Fruit fly (Drosophila melanogaster) whole organism, embryonic: Measurements from ENCODE around the gene CG7149.
A peak's percentile ranks its signal among the peaks of the same experiment; 100 is the strongest.

Source experiments
- Atf6 ChIP-seq: fragments of 200-800 bp; sonication (Bioruptor generic); IDR thresholded peaks from 2 replicates; pipeline ENCODE4 v1.3.6; 2022; ENCODE audit warnings: missing biosample characterization, missing genetic modification characterization
- B-H1 ChIP-seq: fragments of 200-800 bp; sonication (Bioruptor generic); IDR thresholded peaks from 3 replicates; pipeline ENCODE4 v1.3.6; 2022; ENCODE audit warnings: missing biosample characterization, missing genetic modification characterization
- CG10147 ChIP-seq: fragments of 200-800 bp; sonication (Bioruptor generic); optimal IDR thresholded peaks from 2 replicates; lab custom pipeline; 2019; ENCODE audit warnings: missing biosample characterization, mild to moderate bottlenecking, missing genetic modification characterization, moderate library complexity
- CG10565 ChIP-seq: fragments of 200-800 bp; sonication (Bioruptor generic); optimal IDR thresholded peaks from 3 replicates; lab custom pipeline; 2016; ENCODE audit warnings: missing biosample characterization, mild to moderate bottlenecking, missing genetic modification characterization
- CG12659 ChIP-seq: fragments of 200-800 bp; sonication (Bioruptor generic); optimal IDR thresholded peaks from 3 replicates; lab custom pipeline; 2017; ENCODE audit warnings: mild to moderate bottlenecking, missing biosample characterization, missing genetic modification reagents, missing genetic modification characterization
- CG12769 ChIP-seq: fragments of 200-800 bp; sonication (Bioruptor generic); optimal IDR thresholded peaks from 2 replicates; lab custom pipeline; 2019; ENCODE audit warnings: missing biosample characterization, mild to moderate bottlenecking, missing genetic modification characterization, moderate library complexity
- CG13775 ChIP-seq: fragments of 200-800 bp; sonication (Bioruptor generic); optimal IDR thresholded peaks from 3 replicates; lab custom pipeline; 2017; ENCODE audit warnings: missing biosample characterization, mild to moderate bottlenecking, missing genetic modification characterization
- CG14441 ChIP-seq: fragments of 200-800 bp; sonication (Bioruptor generic); IDR thresholded peaks from 2 replicates; pipeline ENCODE4 v1.3.6; 2022; ENCODE audit warnings: missing biosample characterization, missing genetic modification characterization
- CG1832 ChIP-seq: fragments of 200-800 bp; sonication (Bioruptor generic); optimal IDR thresholded peaks from 2 replicates; lab custom pipeline; 2017; ENCODE audit warnings: missing biosample characterization, mild to moderate bottlenecking, missing genetic modification characterization, inconsistent platforms
- CG2116 ChIP-seq: fragments of 200-800 bp; sonication (Bioruptor generic); optimal IDR thresholded peaks from 3 replicates; lab custom pipeline; 2018; ENCODE audit warnings: missing biosample characterization, mild to moderate bottlenecking, missing genetic modification characterization
- CG30020 ChIP-seq: fragments of 200-800 bp; optimal IDR thresholded peaks from 2 replicates; lab custom pipeline; 2019; ENCODE audit warnings: missing biosample characterization, mild to moderate bottlenecking, missing genetic modification characterization, moderate library complexity
- CG32767 ChIP-seq: fragments of 200-800 bp; sonication (Bioruptor generic); IDR thresholded peaks from 2 replicates; pipeline ENCODE4 v1.3.6; 2022; ENCODE audit warnings: missing biosample characterization, missing genetic modification characterization
- CG3281 ChIP-seq: fragments of 200-800 bp; sonication (Bioruptor generic); optimal IDR thresholded peaks from 3 replicates; lab custom pipeline; 2017; ENCODE audit warnings: missing biosample characterization, mild to moderate bottlenecking, missing genetic modification characterization
- CG5953 ChIP-seq: fragments of 200-800 bp; sonication (Bioruptor generic); IDR thresholded peaks from 2 replicates; pipeline ENCODE4 v1.3.6; 2022; ENCODE audit warnings: missing biosample characterization, missing genetic modification characterization
- CG6683 ChIP-seq: fragments of 200-800 bp; sonication (Bioruptor generic); optimal IDR thresholded peaks from 2 replicates; lab custom pipeline; 2017; ENCODE audit warnings: missing biosample characterization, mild to moderate bottlenecking, missing genetic modification characterization, missing genetic modification reagents
- CG6689 ChIP-seq: fragments of 200-800 bp; sonication (Bioruptor generic); IDR thresholded peaks from 2 replicates; pipeline ENCODE4 v1.3.6; 2022; ENCODE audit warnings: missing biosample characterization, missing genetic modification characterization
- CG6854 ChIP-seq: fragments of 200-800 bp; sonication (Bioruptor generic); optimal IDR thresholded peaks from 3 replicates; lab custom pipeline; 2017; ENCODE audit warnings: missing biosample characterization, mild to moderate bottlenecking, missing genetic modification characterization
- CG9727 ChIP-seq: fragments of 200-800 bp; sonication (Bioruptor generic); optimal IDR thresholded peaks from 3 replicates; lab custom pipeline; 2017; ENCODE audit warnings: missing biosample characterization, mild to moderate bottlenecking, missing genetic modification characterization
- Dip2 ChIP-seq: fragments of 200-800 bp; sonication (Bioruptor generic); IDR thresholded peaks from 2 replicates; pipeline ENCODE4 v1.3.6; 2022; ENCODE audit warnings: missing biosample characterization, missing genetic modification characterization
- Dll ChIP-seq: fragments of 200-800 bp; sonication (Bioruptor generic); IDR thresholded peaks from 4 replicates; pipeline ENCODE4 v1.3.6; 2022; ENCODE audit warnings: missing biosample characterization, missing genetic modification characterization; ENCODE audit not compliant: partially characterized antibody
- Hand ChIP-seq: fragments of 200-800 bp; sonication (Bioruptor generic); optimal IDR thresholded peaks from 2 replicates; lab custom pipeline; 2017; ENCODE audit warnings: mild to moderate bottlenecking, missing biosample characterization, missing genetic modification reagents, missing genetic modification characterization
- Hmx ChIP-seq: fragments of 200-800 bp; sonication (Bioruptor generic); optimal IDR thresholded peaks from 2 replicates; lab custom pipeline; 2016; ENCODE audit warnings: missing biosample characterization, missing genetic modification characterization
- Hsf ChIP-seq: fragments of 200-800 bp; sonication (Bioruptor generic); optimal IDR thresholded peaks from 3 replicates; lab custom pipeline; 2016; ENCODE audit warnings: missing biosample characterization, missing genetic modification characterization
- Mad ChIP-seq: fragments of 200-800 bp; sonication (Bioruptor generic); optimal IDR thresholded peaks from 2 replicates; lab custom pipeline; 2016; ENCODE audit warnings: missing biosample characterization, missing genetic modification characterization
- NFAT ChIP-seq: fragments of 200-800 bp; sonication (Bioruptor generic); IDR thresholded peaks from 2 replicates; pipeline ENCODE4 v1.3.6; 2022; ENCODE audit warnings: missing biosample characterization, missing genetic modification characterization
- Neu2 ChIP-seq: fragments of 200-800 bp; sonication (Bioruptor generic); optimal IDR thresholded peaks from 3 replicates; lab custom pipeline; 2016; ENCODE audit warnings: missing biosample characterization, missing genetic modification characterization, borderline replicate concordance
- Nf-YC ChIP-seq: fragments of 200-800 bp; optimal IDR thresholded peaks from 3 replicates; lab custom pipeline; 2019; ENCODE audit warnings: missing biosample characterization, mild to moderate bottlenecking, missing genetic modification characterization, moderate library complexity
- Oaz ChIP-seq: fragments of 200-800 bp; sonication (Bioruptor generic); IDR thresholded peaks from 2 replicates; pipeline ENCODE4 v1.3.6; 2022; ENCODE audit warnings: missing biosample characterization, missing genetic modification characterization
- Opbp ChIP-seq: fragments of 200-800 bp; sonication (Bioruptor generic); IDR thresholded peaks from 3 replicates; pipeline ENCODE4 v1.3.6; 2022; ENCODE audit warnings: missing biosample characterization, missing genetic modification characterization; ENCODE audit not compliant: partially characterized antibody
- Rfx ChIP-seq: fragments of 200-800 bp; sonication (Bioruptor generic); IDR thresholded peaks from 2 replicates; pipeline ENCODE4 v1.3.6; 2022; ENCODE audit warnings: missing biosample characterization, missing genetic modification characterization
- Scr ChIP-seq: fragments of 200-800 bp; sonication (Bioruptor generic); IDR thresholded peaks from 2 replicates; pipeline ENCODE4 v1.3.6; 2022; ENCODE audit warnings: missing biosample characterization, missing genetic modification characterization; ENCODE audit not compliant: partially characterized antibody
- Xrp1 ChIP-seq: fragments of 200-800 bp; sonication (Bioruptor generic); IDR thresholded peaks from 2 replicates; pipeline ENCODE4 v1.3.6; 2022; ENCODE audit warnings: missing biosample characterization, missing genetic modification characterization
- ara ChIP-seq: fragments of 200-800 bp; sonication (Bioruptor generic); IDR thresholded peaks from 2 replicates; pipeline ENCODE4 v1.3.6; 2022; ENCODE audit warnings: missing biosample characterization, missing genetic modification characterization
- bbx ChIP-seq: fragments of 200-800 bp; sonication (Bioruptor generic); IDR thresholded peaks from 2 replicates; pipeline ENCODE4 v1.3.6; 2022; ENCODE audit warnings: missing biosample characterization, missing genetic modification characterization; ENCODE audit not compliant: partially characterized antibody
- cato ChIP-seq: fragments of 200-800 bp; sonication (Bioruptor generic); optimal IDR thresholded peaks from 2 replicates; lab custom pipeline; 2016; ENCODE audit warnings: missing biosample characterization, missing genetic modification characterization, borderline replicate concordance
- cwo ChIP-seq: fragments of 200-800 bp; sonication (Bioruptor generic); optimal IDR thresholded peaks from 3 replicates; lab custom pipeline; 2017; ENCODE audit warnings: missing biosample characterization, missing genetic modification characterization, mild to moderate bottlenecking, moderate library complexity, missing genetic modification reagents
- danr ChIP-seq: fragments of 200-800 bp; sonication (Bioruptor generic); IDR thresholded peaks from 2 replicates; pipeline ENCODE4 v1.3.6; 2022; ENCODE audit warnings: missing biosample characterization, missing genetic modification characterization
- dimm ChIP-seq: fragments of 200-800 bp; sonication (Bioruptor generic); IDR thresholded peaks from 2 replicates; pipeline ENCODE4 v1.3.6; 2022; ENCODE audit warnings: missing biosample characterization, missing genetic modification characterization
- emc ChIP-seq: fragments of 200-800 bp; sonication (Bioruptor generic); optimal IDR thresholded peaks from 2 replicates; lab custom pipeline; 2016; ENCODE audit warnings: missing biosample characterization, missing genetic modification characterization
- ftz-f1 ChIP-seq: fragments of 200-800 bp; sonication (Bioruptor generic); optimal IDR thresholded peaks from 2 replicates; lab custom pipeline; 2016; ENCODE audit warnings: missing biosample characterization, missing genetic modification characterization
- gsb-n ChIP-seq: fragments of 200-800 bp; sonication (Bioruptor generic); optimal IDR thresholded peaks from 3 replicates; lab custom pipeline; 2018; ENCODE audit warnings: missing biosample characterization, mild to moderate bottlenecking, missing genetic modification characterization
- h ChIP-seq: fragments of >200 bp; optimal IDR thresholded peaks from 2 replicates; lab custom pipeline; 2017
- hkb ChIP-seq, 2 experiments: fragments of 200-800 bp in 1 of 2; fragments of >200 bp in 1 of 2; sonication (Bioruptor generic) in 1 of 2; IDR thresholded peaks in 1 of 2; optimal IDR thresholded peaks in 1 of 2; 2 replicates each; pipeline versions ENCODE4 v1.3.6 to Lab custom; 2017 to 2022; ENCODE audit warnings: missing biosample characterization in 1 of 2, missing genetic modification characterization in 1 of 2
- ind ChIP-seq: fragments of 200-800 bp; sonication (Bioruptor generic); optimal IDR thresholded peaks from 3 replicates; lab custom pipeline; 2016; ENCODE audit warnings: missing biosample characterization, missing genetic modification characterization
- luna ChIP-seq: fragments of 200-800 bp; sonication (Bioruptor generic); optimal IDR thresholded peaks from 2 replicates; lab custom pipeline; 2016; ENCODE audit warnings: missing biosample characterization, missing genetic modification characterization
- nau ChIP-seq: fragments of 200-800 bp; sonication (Bioruptor generic); optimal IDR thresholded peaks from 3 replicates; lab custom pipeline; 2017; ENCODE audit warnings: missing biosample characterization, mild to moderate bottlenecking, missing genetic modification characterization, missing genetic modification reagents
- nerfin-2 ChIP-seq: fragments of 200-800 bp; sonication (Bioruptor generic); IDR thresholded peaks from 2 replicates; pipeline ENCODE4 v1.3.6; 2022; ENCODE audit warnings: missing biosample characterization, missing genetic modification characterization; ENCODE audit not compliant: partially characterized antibody
- sqz ChIP-seq: fragments of 200-800 bp; sonication (Bioruptor generic); optimal IDR thresholded peaks from 3 replicates; lab custom pipeline; 2018; ENCODE audit warnings: missing biosample characterization, mild to moderate bottlenecking, missing genetic modification characterization
- unc-4 ChIP-seq: fragments of 200-800 bp; sonication (Bioruptor generic); IDR thresholded peaks from 2 replicates; pipeline ENCODE4 v1.3.6; 2022; ENCODE audit warnings: missing biosample characterization, missing genetic modification characterization; ENCODE audit not compliant: partially characterized antibody
- vvl ChIP-seq: fragments of 200-800 bp; sonication (Bioruptor generic); IDR thresholded peaks from 2 replicates; pipeline ENCODE4 v1.3.6; 2022; ENCODE audit warnings: missing biosample characterization, missing genetic modification characterization

CG7149 gene

DNA sequence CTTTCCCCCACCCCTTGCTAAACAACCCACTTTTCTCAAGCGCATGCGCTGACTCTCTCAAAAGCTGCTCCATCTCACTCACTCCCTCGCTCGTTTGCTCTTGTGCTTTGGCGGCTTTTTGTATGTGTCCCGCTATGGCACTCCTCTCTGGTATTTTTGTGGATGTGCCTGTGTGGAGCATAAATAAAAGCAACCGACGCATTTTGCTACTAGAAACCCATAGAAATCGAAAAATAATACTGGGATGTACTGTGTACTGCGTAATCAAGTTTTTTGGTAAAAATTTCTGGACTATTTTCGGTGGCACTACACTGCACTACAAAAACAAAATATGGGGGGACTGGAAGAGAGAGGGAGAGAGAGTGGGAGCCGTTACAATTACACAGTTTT lies 19.3 kb upstream of the CG7149 start (continued):
- TF ChIP-seq nerfin-2 (GFP tag; lab: Robert Waterston, UW) = peak; percentile 26; the same call in 1 of the 2 replicates
- TF ChIP-seq CG9727 (GFP tag; lab: Kevin White, UChicago) = no peak
- TF ChIP-seq CG10147 (GFP tag; lab: Kevin White, UChicago) = peak; percentile 4
- TF ChIP-seq Scr = no peak
- TF ChIP-seq CG14441 (GFP tag; lab: Robert Waterston, UW) = no peak
- no peak for TF ChIP-seq Oaz
- TF ChIP-seq CG6689 (GFP tag; lab: Robert Waterston, UW) = no peak
- no peak for TF ChIP-seq Neu2
- no peak for TF ChIP-seq dimm (GFP tag; lab: Robert Waterston, UW)
- TF ChIP-seq cwo (GFP tag; lab: Kevin White, UChicago) = no peak
- peak; percentile 28 for TF ChIP-seq CG3281 (GFP tag; lab: Kevin White, UChicago)
- no peak for TF ChIP-seq h (lab: Kevin White, UChicago)
- TF ChIP-seq vvl (GFP tag; lab: Robert Waterston, UW) = peak; percentile 49; the same call in 1 of the 2 replicates
- no peak for TF ChIP-seq Hmx (GFP tag; lab: Kevin White, UChicago)
- peak; percentile 79 for TF ChIP-seq CG32767 (GFP tag; lab: Robert Waterston, UW)
- no peak for TF ChIP-seq Xrp1 (GFP tag; lab: Robert Waterston, UW)
- no peak for TF ChIP-seq B-H1 (GFP tag; lab: Robert Waterston, UW)
- TF ChIP-seq Rfx (GFP tag; lab: Robert Waterston, UW) = peak; percentile 45; the same call in 1 of the 2 replicates
- TF ChIP-seq nau (GFP tag; lab: Kevin White, UChicago) = no peak
- no peak for TF ChIP-seq ara (GFP tag; lab: Robert Waterston, UW)
- no peak for TF ChIP-seq bbx
- peak; percentile 74 for TF ChIP-seq CG1832
- TF ChIP-seq sqz (GFP tag; lab: Kevin White, UChicago) = no peak
- TF ChIP-seq CG6683 (GFP tag; lab: Kevin White, UChicago) = no peak
- peak; percentile 12 for TF ChIP-seq Hand
- peak; percentile 58; the same call in 1 of the 2 replicates for TF ChIP-seq Atf6 (GFP tag; lab: Robert Waterston, UW)
- TF ChIP-seq CG10565 (GFP tag; lab: Kevin White, UChicago) = no peak
- peak; percentile 17; the same call in 1 of the 2 replicates for TF ChIP-seq unc-4 (GFP tag; lab: Robert Waterston, UW)
- TF ChIP-seq danr (GFP tag; lab: Robert Waterston, UW) = no peak
- peak; percentile 15 for TF ChIP-seq Nf-YC (tag; lab: Kevin White, UChicago)
- no peak for TF ChIP-seq cato (GFP tag; lab: Kevin White, UChicago)
- TF ChIP-seq CG2116 (GFP tag; lab: Kevin White, UChicago) = no peak
- peak; percentile 50 for TF ChIP-seq CG12659 (GFP tag; lab: Kevin White, UChicago)
- peak; percentile 34; the same call in 1 of the 4 replicates for TF ChIP-seq Dll (GFP tag; lab: Robert Waterston, UW)
- peak; percentile 72 for TF ChIP-seq ftz-f1 (GFP tag; lab: Kevin White, UChicago)
- TF ChIP-seq NFAT (GFP tag; lab: Robert Waterston, UW) = peak; percentile 4; the same call in 1 of the 2 replicates
- no peak for TF ChIP-seq Mad
- TF ChIP-seq CG12769 (tag; lab: Kevin White, UChicago) = peak; percentile 97
- no peak for TF ChIP-seq Hsf (GFP tag; lab: Kevin White, UChicago)
- no peak for TF ChIP-seq CG30020 (tag; lab: Kevin White, UChicago)
- TF ChIP-seq Dip2 (GFP tag; lab: Robert Waterston, UW) = no peak
- TF ChIP-seq ind = no peak
- no peak for TF ChIP-seq emc
- TF ChIP-seq CG5953 = no peak
- TF ChIP-seq hkb (optimal IDR thresholded peaks at IDR 0.05; lab: Kevin White, UChicago) = no peak
- no peak for TF ChIP-seq hkb (GFP tag; IDR thresholded peaks at IDR 0.05; lab: Robert Waterston, UW)
- no peak for TF ChIP-seq gsb-n (tag; lab: Kevin White, UChicago)
- TF ChIP-seq CG6854 (GFP tag; lab: Kevin White, UChicago) = no peak
- TF ChIP-seq Opbp (GFP tag; lab: Robert Waterston, UW) = peak; percentile 32; the same call in 1 of the 3 replicates
- no peak for TF ChIP-seq CG13775 (GFP tag; lab: Kevin White, UChicago)
- TF ChIP-seq luna (GFP tag; lab: Kevin White, UChicago) = no peak
